Fruit fly (Drosophila melanogaster) whole organism: ENCODE results near the gene RhoBTB.

Experiments used
- CG8478 ChIP-seq: fragments of >200 bp; optimal IDR thresholded peaks from 2 replicates; lab custom pipeline; 2018; ENCODE audit warnings: inconsistent platforms
- Dll ChIP-seq: fragments of >200 bp; optimal IDR thresholded peaks from 2 replicates; lab custom pipeline; 2017
- EcR ChIP-seq, 2 experiments: fragments of >200 bp; optimal IDR thresholded peaks; 2 replicates each; lab custom pipeline; 2017; ENCODE audit warnings: missing biosample characterization in 2 of 2, missing genetic modification characterization in 2 of 2, missing genetic modification reagents in 2 of 2
- pan ChIP-seq: fragments of >200 bp; optimal IDR thresholded peaks from 2 replicates; lab custom pipeline; 2017
- psq ChIP-seq: fragments of >200 bp; optimal IDR thresholded peaks from 2 replicates; lab custom pipeline; 2017
- usp ChIP-seq: fragments of >200 bp; optimal IDR thresholded peaks from 2 replicates; lab custom pipeline; 2017; ENCODE audit warnings: missing biosample characterization, missing genetic modification characterization, mixed read lengths

- TF ChIP-seq usp (no peak), psq (no peak), pan (lab: Kevin White, UChicago) (no peak), CG8478 (no peak), EcR (GFP tag; optimal IDR thresholded peaks at IDR 0.05; lab: Kevin White, UChicago) (no peak), Dll (lab: Kevin White, UChicago) (no peak)
Measured at dm6 chr3L:20403493-20404379, 27.7 kb downstream of the RhoBTB start.
